Fruit fly (Drosophila melanogaster) whole organism, embryonic: Measurements from ENCODE around the gene CG11158.

Experiments
- CG1024 ChIP-seq: fragments of 200-800 bp; sonication (Bioruptor generic); IDR thresholded peaks from 2 replicates; pipeline ENCODE4 v1.3.6; 2022; ENCODE audit warnings: missing biosample characterization, missing genetic modification characterization
- CG12769 ChIP-seq: fragments of 200-800 bp; sonication (Bioruptor generic); optimal IDR thresholded peaks from 2 replicates; lab custom pipeline; 2019; ENCODE audit warnings: missing biosample characterization, mild to moderate bottlenecking, missing genetic modification characterization, moderate library complexity
- CG13424 ChIP-seq: fragments of 200-800 bp; sonication (Bioruptor generic); optimal IDR thresholded peaks from 2 replicates; lab custom pipeline; 2019; ENCODE audit warnings: missing biosample characterization, mild to moderate bottlenecking, missing genetic modification characterization, moderate library complexity
- CG14710 ChIP-seq: fragments of 200-800 bp; sonication (Bioruptor generic); optimal IDR thresholded peaks from 3 replicates; lab custom pipeline; 2019; ENCODE audit warnings: missing biosample characterization, mild to moderate bottlenecking, missing genetic modification characterization, moderate library complexity
- CG15601 ChIP-seq: fragments of 200-800 bp; sonication (Bioruptor generic); optimal IDR thresholded peaks from 3 replicates; lab custom pipeline; 2019; ENCODE audit warnings: missing biosample characterization, mild to moderate bottlenecking, missing genetic modification characterization, moderate library complexity
- CG16813 ChIP-seq: fragments of 200-800 bp; sonication (Bioruptor generic); IDR thresholded peaks from 3 replicates; pipeline ENCODE4 v1.3.6; 2022; ENCODE audit warnings: missing biosample characterization, missing genetic modification characterization; ENCODE audit not compliant: partially characterized antibody
- CG17912 ChIP-seq: fragments of 200-800 bp; sonication (Bioruptor generic); optimal IDR thresholded peaks from 2 replicates; lab custom pipeline; 2018; ENCODE audit warnings: missing biosample characterization, mild to moderate bottlenecking, missing genetic modification characterization
- CG1832 ChIP-seq: fragments of 200-800 bp; sonication (Bioruptor generic); optimal IDR thresholded peaks from 2 replicates; lab custom pipeline; 2017; ENCODE audit warnings: missing biosample characterization, mild to moderate bottlenecking, missing genetic modification characterization, inconsistent platforms
- CG18476 ChIP-seq: fragments of 200-800 bp; sonication (Bioruptor generic); optimal IDR thresholded peaks from 2 replicates; lab custom pipeline; 2016; ENCODE audit warnings: missing biosample characterization, mild to moderate bottlenecking, missing genetic modification characterization
- CG30020 ChIP-seq: fragments of 200-800 bp; optimal IDR thresholded peaks from 2 replicates; lab custom pipeline; 2019; ENCODE audit warnings: missing biosample characterization, mild to moderate bottlenecking, missing genetic modification characterization, moderate library complexity
- CG3163 ChIP-seq: fragments of 200-800 bp; sonication (Bioruptor generic); optimal IDR thresholded peaks from 3 replicates; lab custom pipeline; 2016; ENCODE audit warnings: missing biosample characterization, missing genetic modification characterization
- CG3726 ChIP-seq: fragments of 200-800 bp; sonication (Bioruptor generic); IDR thresholded peaks from 3 replicates; pipeline ENCODE4, ENCODE4 v1.3.6; 2022; ENCODE audit warnings: missing biosample characterization, missing genetic modification characterization
- CG6654 ChIP-seq: fragments of 200-800 bp; sonication (Bioruptor generic); optimal IDR thresholded peaks from 2 replicates; lab custom pipeline; 2017; ENCODE audit warnings: missing biosample characterization, mild to moderate bottlenecking, missing genetic modification characterization
- CG7839 ChIP-seq: fragments of 200-800 bp; sonication (Bioruptor generic); optimal IDR thresholded peaks from 3 replicates; lab custom pipeline; 2018; ENCODE audit warnings: missing biosample characterization, mild to moderate bottlenecking, missing genetic modification characterization, moderate library complexity
- CG7987 ChIP-seq: fragments of 200-800 bp; sonication (Bioruptor generic); optimal IDR thresholded peaks from 2 replicates; lab custom pipeline; 2018; ENCODE audit warnings: missing biosample characterization, mild to moderate bottlenecking, missing genetic modification characterization, moderate library complexity
- CG9437 ChIP-seq: fragments of 200-800 bp; sonication (Bioruptor generic); optimal IDR thresholded peaks from 2 replicates; lab custom pipeline; 2018; ENCODE audit warnings: missing biosample characterization, mild to moderate bottlenecking, missing genetic modification characterization
- CHES-1-like ChIP-seq: fragments of 200-800 bp; sonication (Bioruptor generic); optimal IDR thresholded peaks from 2 replicates; lab custom pipeline; 2016; ENCODE audit warnings: missing biosample characterization, missing genetic modification characterization
- HHEX ChIP-seq: fragments of 200-800 bp; sonication (Bioruptor generic); optimal IDR thresholded peaks from 3 replicates; lab custom pipeline; 2017; ENCODE audit warnings: missing biosample characterization, mild to moderate bottlenecking, missing genetic modification characterization, missing genetic modification reagents
- HLHmδ ChIP-seq: fragments of 200-800 bp; sonication (Bioruptor generic); optimal IDR thresholded peaks from 2 replicates; lab custom pipeline; 2018; ENCODE audit warnings: missing biosample characterization, mild to moderate bottlenecking, missing genetic modification characterization, moderate library complexity
- HmgZ ChIP-seq: fragments of 200-800 bp; sonication (Bioruptor generic); optimal IDR thresholded peaks from 2 replicates; lab custom pipeline; 2018; ENCODE audit warnings: missing biosample characterization, mild to moderate bottlenecking, missing genetic modification characterization
- Hr78 ChIP-seq, 2 experiments: fragments of 200-800 bp in 1 of 2; fragments of >200 bp in 1 of 2; sonication (Bioruptor generic) in 1 of 2; optimal IDR thresholded peaks; 2 replicates each; lab custom pipeline; 2017 to 2019; ENCODE audit warnings: missing biosample characterization in 2 of 2, missing genetic modification characterization in 2 of 2, mild to moderate bottlenecking in 1 of 2, moderate library complexity in 1 of 2
- Lpt ChIP-seq: fragments of >200 bp; optimal IDR thresholded peaks from 2 replicates; lab custom pipeline; 2018; ENCODE audit warnings: missing biosample characterization, missing genetic modification characterization
- Mes4 ChIP-seq: fragments of 200-800 bp; sonication (Bioruptor generic); optimal IDR thresholded peaks from 2 replicates; lab custom pipeline; 2016; ENCODE audit warnings: missing biosample characterization, missing genetic modification characterization
- NC2β ChIP-seq: fragments of 200-800 bp; sonication (Bioruptor generic); optimal IDR thresholded peaks from 2 replicates; lab custom pipeline; 2016; ENCODE audit warnings: missing biosample characterization, missing genetic modification characterization
- Nf-YA ChIP-seq: fragments of 200-800 bp; sonication (Bioruptor generic); IDR thresholded peaks from 2 replicates; pipeline ENCODE4 v1.3.6; 2022; ENCODE audit warnings: missing biosample characterization, missing genetic modification characterization
- Nf-YB ChIP-seq: fragments of 200-800 bp; sonication (Bioruptor generic); optimal IDR thresholded peaks from 3 replicates; lab custom pipeline; 2019; ENCODE audit warnings: missing biosample characterization, mild to moderate bottlenecking, missing genetic modification characterization, moderate library complexity
- Rx ChIP-seq: fragments of 200-800 bp; sonication (Bioruptor generic); IDR thresholded peaks from 2 replicates; pipeline ENCODE4 v1.3.6; 2022; ENCODE audit warnings: missing biosample characterization, missing genetic modification characterization
- Scr ChIP-seq: fragments of 200-800 bp; sonication (Bioruptor generic); IDR thresholded peaks from 2 replicates; pipeline ENCODE4 v1.3.6; 2022; ENCODE audit warnings: missing biosample characterization, missing genetic modification characterization; ENCODE audit not compliant: partially characterized antibody
- Sry-δ ChIP-seq: fragments of 200-800 bp; sonication (Bioruptor generic); optimal IDR thresholded peaks from 2 replicates; lab custom pipeline; 2016; ENCODE audit warnings: missing biosample characterization, missing genetic modification characterization
- al ChIP-seq: fragments of 200-800 bp; sonication (Bioruptor generic); IDR thresholded peaks from 2 replicates; pipeline ENCODE4 v1.3.6; 2022; ENCODE audit warnings: missing biosample characterization, missing genetic modification characterization
- amos ChIP-seq: fragments of 200-800 bp; sonication (Bioruptor generic); IDR thresholded peaks from 2 replicates; pipeline ENCODE4 v1.3.6; 2022; ENCODE audit warnings: missing biosample characterization, missing genetic modification characterization; ENCODE audit not compliant: partially characterized antibody
- bowl ChIP-seq: fragments of 200-800 bp; sonication (Bioruptor generic); IDR thresholded peaks from 2 replicates; pipeline ENCODE4 v1.3.6; 2022; ENCODE audit warnings: missing biosample characterization, missing genetic modification characterization
- chm ChIP-seq: fragments of 200-800 bp; sonication (Bioruptor generic); IDR thresholded peaks from 2 replicates; pipeline ENCODE4 v1.3.6; 2022; ENCODE audit warnings: missing biosample characterization, missing genetic modification characterization
- fd96Cb ChIP-seq: fragments of 200-800 bp; sonication (Bioruptor generic); optimal IDR thresholded peaks from 2 replicates; lab custom pipeline; 2018; ENCODE audit warnings: missing biosample characterization, mild to moderate bottlenecking, missing genetic modification characterization, moderate library complexity
- gcm2 ChIP-seq: fragments of 200-800 bp; sonication (Bioruptor generic); optimal IDR thresholded peaks from 2 replicates; lab custom pipeline; 2016; ENCODE audit warnings: missing biosample characterization, missing genetic modification characterization
- grn ChIP-seq: fragments of 200-800 bp; sonication (Bioruptor generic); optimal IDR thresholded peaks from 3 replicates; lab custom pipeline; 2017; ENCODE audit warnings: missing biosample characterization, missing genetic modification characterization
- kah ChIP-seq: fragments of 200-800 bp; sonication (Bioruptor generic); optimal IDR thresholded peaks from 2 replicates; lab custom pipeline; 2018; ENCODE audit warnings: missing biosample characterization, mild to moderate bottlenecking, missing genetic modification characterization
- kni ChIP-seq: fragments of 200-800 bp; sonication (Bioruptor generic); optimal IDR thresholded peaks from 3 replicates; lab custom pipeline; 2017; ENCODE audit warnings: mild to moderate bottlenecking, missing biosample characterization, missing genetic modification reagents, missing genetic modification characterization
- lbe ChIP-seq: fragments of 200-800 bp; sonication (Bioruptor generic); optimal IDR thresholded peaks from 2 replicates; lab custom pipeline; 2016; ENCODE audit warnings: missing biosample characterization, mild to moderate bottlenecking, missing genetic modification characterization
- lov ChIP-seq, 2 experiments: fragments of 200-800 bp in 1 of 2; fragments of >200 bp in 1 of 2; sonication (Bioruptor generic) in 1 of 2; IDR thresholded peaks in 1 of 2; optimal IDR thresholded peaks in 1 of 2; 2 replicates in 1 of 2; 3 replicates in 1 of 2; pipeline versions ENCODE4 v1.3.6 to Lab custom; 2017 to 2022; ENCODE audit warnings: missing biosample characterization in 1 of 2, missing genetic modification characterization in 1 of 2
- mirr ChIP-seq: fragments of 200-800 bp; sonication (Bioruptor generic); optimal IDR thresholded peaks from 3 replicates; lab custom pipeline; 2018; ENCODE audit warnings: missing biosample characterization, mild to moderate bottlenecking, missing genetic modification characterization
- pan ChIP-seq, 4 experiments: fragments of >200 bp in 3 of 4; fragments of 200-800 bp in 1 of 4; sonication (Bioruptor generic) in 1 of 4; optimal IDR thresholded peaks in 3 of 4; IDR thresholded peaks in 1 of 4; 2 replicates each; pipeline versions ENCODE4 v1.3.6 to Lab custom; 2017 to 2022; ENCODE audit warnings: missing biosample characterization in 2 of 4, missing genetic modification characterization in 2 of 4, mixed read lengths in 1 of 4
- peb ChIP-seq: fragments of 200-800 bp; sonication (Bioruptor generic); IDR thresholded peaks from 2 replicates; pipeline ENCODE4 v1.3.6; 2022; ENCODE audit warnings: missing biosample characterization, missing genetic modification characterization
- pzg ChIP-seq: fragments of 200-800 bp; sonication (Bioruptor generic); optimal IDR thresholded peaks from 3 replicates; lab custom pipeline; 2018; ENCODE audit warnings: missing biosample characterization, mild to moderate bottlenecking, missing genetic modification characterization, moderate library complexity
- repo ChIP-seq: fragments of 200-800 bp; sonication (Bioruptor generic); optimal IDR thresholded peaks from 2 replicates; lab custom pipeline; 2016; ENCODE audit warnings: missing biosample characterization, missing genetic modification characterization
- sens ChIP-seq: fragments of 200-800 bp; sonication (Bioruptor generic); peaks from one replicate; lab custom pipeline; 2016; ENCODE audit warnings: missing biosample characterization, missing genetic modification characterization
- stwl ChIP-seq: fragments of 200-800 bp; sonication (Bioruptor generic); optimal IDR thresholded peaks from 3 replicates; lab custom pipeline; 2018; ENCODE audit warnings: missing biosample characterization, mild to moderate bottlenecking, missing genetic modification characterization, moderate library complexity
- yki ChIP-seq: fragments of >200 bp; optimal IDR thresholded peaks from 3 replicates; lab custom pipeline; 2018

CG11158 gene

DNA sequence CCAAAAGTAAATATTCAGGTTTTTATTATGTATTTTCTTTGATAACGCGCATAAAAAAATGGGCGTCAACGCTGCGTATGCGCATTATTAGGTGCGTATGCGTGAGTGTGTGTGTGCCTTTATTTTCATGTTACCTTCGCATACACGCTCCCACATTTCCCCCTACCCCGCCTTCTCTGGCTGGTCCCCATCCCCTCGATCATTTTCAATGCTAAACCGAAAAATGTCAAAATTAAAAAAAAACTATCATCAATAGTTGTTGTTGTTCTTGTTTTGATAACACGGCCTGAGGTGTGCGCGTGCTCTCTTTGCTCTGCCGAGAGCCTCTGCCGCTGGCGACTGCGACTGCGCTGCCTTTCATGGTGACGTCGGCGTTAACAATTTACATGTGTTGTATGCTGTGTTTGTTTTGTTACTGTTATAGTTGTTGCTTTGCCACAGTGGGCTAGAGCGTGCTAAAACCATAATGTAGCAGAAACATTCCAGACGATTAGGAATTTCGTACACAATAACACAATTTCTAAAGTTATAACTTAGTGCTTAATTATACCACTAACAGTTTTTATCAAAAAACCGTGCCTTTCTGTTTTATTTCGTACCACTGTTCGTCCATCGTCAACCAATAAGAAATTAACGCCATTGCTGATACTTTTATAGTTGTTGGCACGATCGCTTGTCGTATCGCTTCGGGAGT is 42.6 kb upstream of the CG11158 start (continued):
- peak in 1 of 2 experiments; percentile 91 for TF ChIP-seq Hr78 (GFP tag; optimal IDR thresholded peaks at IDR 0.05; lab: Kevin White, UChicago)
- peak; percentile 98 for TF ChIP-seq kni (GFP tag; lab: Kevin White, UChicago)
- no peak for TF ChIP-seq CG1832
- peak; percentile 99 for TF ChIP-seq bowl
- TF ChIP-seq mirr, result peak; percentile 99
- TF ChIP-seq pan (optimal IDR thresholded peaks at IDR 0.05; lab: Kevin White, UChicago), result no peak
- peak in 1 of 2 experiments; percentile 99 for TF ChIP-seq pan (GFP tag; optimal IDR thresholded peaks at IDR 0.05 in 1 of 2, IDR thresholded peaks at IDR 0.05 in 1 of 2)
- TF ChIP-seq CHES-1-like (GFP tag; lab: Kevin White, UChicago), result peak; percentile 99
- TF ChIP-seq stwl, result peak; percentile 52
- TF ChIP-seq gcm2, result peak; percentile 98
- peak; percentile 60 for TF ChIP-seq CG16813
- peak; percentile 99 for TF ChIP-seq CG7839
- TF ChIP-seq HLHmδ, result no peak
- peak; percentile 99 for TF ChIP-seq HmgZ (tag; lab: Kevin White, UChicago)
- TF ChIP-seq kah (GFP tag; lab: Kevin White, UChicago), result peak; percentile 97
- TF ChIP-seq Sry-δ (GFP tag; lab: Kevin White, UChicago), result peak; percentile 77
- TF ChIP-seq CG17912 (GFP tag; lab: Kevin White, UChicago), result peak; percentile 92
- peak; percentile 93 for TF ChIP-seq CG3163 (GFP tag; lab: Kevin White, UChicago)
- peak; percentile 98 for TF ChIP-seq Nf-YA
- TF ChIP-seq sens, result peak; percentile 100
- peak; percentile 99 for TF ChIP-seq CG12769 (tag; lab: Kevin White, UChicago)
- peak; percentile 92 for TF ChIP-seq CG6654 (GFP tag; lab: Kevin White, UChicago)
- peak; percentile 99 for TF ChIP-seq CG13424 (tag; lab: Kevin White, UChicago)
- TF ChIP-seq NC2β (GFP tag; lab: Kevin White, UChicago), result peak; percentile 98
- TF ChIP-seq Nf-YB (GFP tag; lab: Kevin White, UChicago), result peak; percentile 95
- TF ChIP-seq HHEX (GFP tag; lab: Kevin White, UChicago), result peak; percentile 99
- TF ChIP-seq yki (lab: Kevin White, UChicago), result no peak
- peak; percentile 98 for TF ChIP-seq al (GFP tag; lab: Robert Waterston, UW)
- TF ChIP-seq CG14710 (tag; lab: Kevin White, UChicago), result peak; percentile 96
- peak; percentile 84 for TF ChIP-seq CG30020 (tag; lab: Kevin White, UChicago)
- TF ChIP-seq grn (GFP tag; lab: Kevin White, UChicago), result peak; percentile 86
- peak; percentile 55 for TF ChIP-seq Scr (GFP tag; lab: Robert Waterston, UW)
- TF ChIP-seq Rx, result peak; percentile 99
- peak; percentile 98 for TF ChIP-seq peb
- TF ChIP-seq CG3726 (GFP tag; lab: Robert Waterston, UW), result peak; percentile 98
- no peak for TF ChIP-seq lov (optimal IDR thresholded peaks at IDR 0.05; lab: Kevin White, UChicago)
- TF ChIP-seq lov (GFP tag; IDR thresholded peaks at IDR 0.05; lab: Robert Waterston, UW), result peak; percentile 99
- TF ChIP-seq CG7987 (GFP tag; lab: Kevin White, UChicago), result peak; percentile 96
- peak; percentile 98 for TF ChIP-seq CG18476
- peak; percentile 99 for TF ChIP-seq chm (GFP tag; lab: Robert Waterston, UW)
- TF ChIP-seq Lpt (GFP tag; lab: Kevin White, UChicago), result no peak
- TF ChIP-seq CG1024 (GFP tag; lab: Robert Waterston, UW), result peak; percentile 97
- peak; percentile 98 for TF ChIP-seq repo (GFP tag; lab: Kevin White, UChicago)
- TF ChIP-seq CG15601 (tag; lab: Kevin White, UChicago), result peak; percentile 97
- TF ChIP-seq lbe (GFP tag; lab: Kevin White, UChicago), result peak; percentile 84
- peak; percentile 99 for TF ChIP-seq fd96Cb (tag; lab: Kevin White, UChicago)
- no peak; the same call in 1 of the 2 replicates for TF ChIP-seq amos (GFP tag; lab: Robert Waterston, UW)
- TF ChIP-seq Mes4 (GFP tag; lab: Kevin White, UChicago), result peak; percentile 99
- TF ChIP-seq CG9437 (GFP tag; lab: Kevin White, UChicago), result peak; percentile 93
- TF ChIP-seq pzg (GFP tag; lab: Kevin White, UChicago), result peak; percentile 37
